Fruit fly (Drosophila melanogaster): Measurements from ENCODE around the gene Tpr2.
A peak's percentile ranks its signal among the peaks of the same experiment; 100 is the strongest.

DNA sequence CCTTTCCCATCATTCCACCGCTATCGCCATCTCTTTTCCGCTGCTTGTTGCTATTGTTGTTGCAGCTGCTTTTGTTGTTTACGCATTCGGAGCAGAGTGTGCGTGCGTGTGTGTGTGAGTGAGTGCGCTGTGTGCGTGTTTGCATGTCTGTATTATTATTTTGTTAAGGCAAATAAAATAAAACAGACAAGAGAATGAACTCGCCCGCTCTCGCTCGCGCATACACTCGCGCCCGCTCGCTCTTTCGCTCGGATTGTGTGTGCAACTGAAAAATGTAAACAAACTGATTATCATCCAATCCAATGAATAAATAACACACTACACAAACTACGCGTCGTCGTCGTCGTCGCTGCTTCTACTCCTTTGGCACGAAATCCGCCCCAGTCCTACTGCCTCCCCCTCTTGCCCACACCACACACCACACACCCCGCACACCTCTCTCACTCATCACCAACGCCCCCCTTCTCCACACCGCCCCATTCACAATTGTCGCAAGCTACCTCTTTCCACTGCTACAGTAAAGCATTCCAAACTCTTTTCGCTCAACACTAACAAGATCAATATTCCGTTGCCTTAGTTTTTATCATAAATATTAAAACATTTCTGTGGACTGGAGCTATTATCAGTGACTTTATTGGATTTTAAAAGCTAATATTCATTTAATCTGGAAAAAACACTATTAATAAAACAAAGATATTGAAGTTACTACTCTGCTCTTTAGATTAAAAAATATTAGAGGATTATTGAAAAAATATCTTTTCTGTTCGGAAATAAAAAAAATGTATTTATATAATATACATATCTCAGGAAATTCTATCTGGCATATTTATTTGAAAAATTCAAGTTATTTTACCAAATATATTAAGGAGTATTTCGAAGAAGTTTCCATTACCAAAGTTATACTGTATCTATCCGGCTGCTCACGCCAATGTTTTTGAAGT lies 30.3 kb downstream of the Tpr2 start:
- TF ChIP-seq EcR (GFP tag; optimal IDR thresholded peaks at IDR 0.05) (peak; percentile 93), Pif1B (GFP tag; optimal IDR thresholded peaks at IDR 0.05) (peak; percentile 37), CG15710 (tag; optimal IDR thresholded peaks at IDR 0.05) (peak; percentile 57), CG10348 (GFP tag; IDR thresholded peaks at IDR 0.05) (0 out of 2 replicates have a peak, but pooled peaks have one; percentile 26), CG8301 (tag; optimal IDR thresholded peaks at IDR 0.05) (no peak)
